Worm (Caenorhabditis elegans) whole organism, midembryonic: ENCODE measurements around the gene F43C1.5.

ENCODE experiments used
- med-1 ChIP-seq: sonication (generic microtip); optimal IDR thresholded peaks from 2 replicates; lab custom pipeline; 2017; ENCODE audit warnings: missing genetic modification characterization, mild to moderate bottlenecking, missing compliant biosample characterization, antibody characterized with exemption, missing genetic modification reagents; ENCODE audit not compliant: insufficient read depth
- ztf-29 ChIP-seq: fragments of 200-800 bp; sonication (Bioruptor generic); IDR thresholded peaks from 2 replicates; pipeline ENCODE4 v1.3.6; 2022; ENCODE audit warnings: missing genetic modification reagents, missing genetic modification characterization, missing compliant biosample characterization

DNA sequence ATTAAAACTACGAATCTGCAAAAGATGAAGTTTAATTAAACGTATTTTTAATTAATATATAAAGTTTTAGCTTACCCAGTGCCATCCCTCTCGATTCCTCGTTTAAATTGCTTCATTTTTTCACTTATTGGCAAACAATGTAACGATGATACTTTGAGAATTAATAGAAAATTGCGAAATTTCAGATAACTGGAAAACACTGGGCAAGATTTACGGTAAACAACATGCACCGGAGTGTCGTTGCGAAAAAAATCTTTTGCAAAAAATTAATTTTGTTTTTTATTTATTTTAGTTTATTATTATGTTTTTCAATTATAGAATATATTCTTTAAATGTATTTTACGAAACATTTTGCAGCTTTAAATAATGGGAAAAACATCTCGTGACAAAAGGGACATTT lies 24.9 kb upstream of the F43C1.5 start, which contains the start of the genes pelo-1 and R74.7:
- TF ChIP-seq ztf-29 (GFP tag; lab: Robert Waterston, UW) = no peak
- no peak for TF ChIP-seq med-1 (GFP tag; lab: Kevin White, UChicago)
